Worm (Caenorhabditis elegans): ENCODE measurements around the gene mtm-3.

mtm-3 gene

DNA sequence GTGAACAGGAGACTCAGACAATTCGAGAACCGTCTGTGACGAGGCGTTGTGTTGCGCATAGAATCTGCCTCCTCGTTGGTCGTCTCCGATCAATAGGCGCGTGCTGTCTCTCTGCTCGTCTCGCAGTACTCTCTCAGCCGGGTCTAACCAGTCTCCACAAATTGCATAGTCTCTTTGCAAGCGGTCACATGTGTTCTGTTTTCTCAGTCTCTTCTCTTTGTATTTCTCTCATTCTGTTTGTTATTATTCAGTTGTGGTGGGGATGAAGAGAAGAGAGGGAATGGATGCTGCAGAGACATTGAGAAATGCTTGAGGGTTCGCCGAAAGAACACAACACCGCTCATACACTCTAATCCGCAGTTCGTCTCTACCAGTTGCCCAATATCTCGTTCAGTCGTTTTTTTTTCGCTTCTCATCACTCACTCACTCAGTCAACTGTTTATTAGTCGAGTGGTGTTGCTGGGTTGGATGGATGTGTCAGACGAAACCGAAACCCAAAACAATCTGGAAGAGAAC is 1.2 kb upstream of the mtm-3 start (continued):
- peak; percentile 30 for TF ChIP-seq ama-1 (optimal IDR thresholded peaks at IDR 0.05)
- TF ChIP-seq Y22D7AL.16 (tag; optimal IDR thresholded peaks at IDR 0.05): no peak
- TF ChIP-seq hlh-8 (tag; optimal IDR thresholded peaks at IDR 0.05): peak; percentile 37
- TF ChIP-seq ceh-9 (tag; optimal IDR thresholded peaks at IDR 0.05): no peak
- no peak for TF ChIP-seq hlh-13 (GFP tag; optimal IDR thresholded peaks at IDR 0.05)
- TF ChIP-seq zip-5 (tag; optimal IDR thresholded peaks at IDR 0.05): no peak
- TF ChIP-seq ceh-31 (tag; optimal IDR thresholded peaks at IDR 0.05): peak; percentile 92
- peak; percentile 93 for TF ChIP-seq ceh-34 (tag; optimal IDR thresholded peaks at IDR 0.05)
- peak; percentile 43 for TF ChIP-seq pat-9 (tag; optimal IDR thresholded peaks at IDR 0.05)
- no peak for TF ChIP-seq ceh-24 (tag; optimal IDR thresholded peaks at IDR 0.05)
- TF ChIP-seq ceh-45 (GFP tag; IDR thresholded peaks at IDR 0.05): no peak
- TF ChIP-seq npax-4 (tag; optimal IDR thresholded peaks at IDR 0.05): no peak
- TF ChIP-seq ets-4 (tag; optimal IDR thresholded peaks at IDR 0.05): peak; percentile 78
- no peak for TF ChIP-seq pag-3 (tag; optimal IDR thresholded peaks at IDR 0.05; ENCODE audit: borderline replicate concordance)
- no peak for TF ChIP-seq hlh-15 (tag; optimal IDR thresholded peaks at IDR 0.05)
- TF ChIP-seq nhr-232 (tag; optimal IDR thresholded peaks at IDR 0.05): no peak
- peak; percentile 91 for TF ChIP-seq dve-1 (tag; optimal IDR thresholded peaks at IDR 0.05)
- peak; percentile 13 for TF ChIP-seq pqm-1 (tag; optimal IDR thresholded peaks at IDR 0.05)
- peak; percentile 20 for TF ChIP-seq tbx-7 (tag; optimal IDR thresholded peaks at IDR 0.05)
- TF ChIP-seq elt-4 (tag; optimal IDR thresholded peaks at IDR 0.05): no peak
- no peak for TF ChIP-seq T23F11.4 (GFP tag; optimal IDR thresholded peaks at IDR 0.05)
- peak; percentile 51 for TF ChIP-seq syd-9 (tag; optimal IDR thresholded peaks at IDR 0.05)
- TF ChIP-seq unc-55 (GFP tag; optimal IDR thresholded peaks at IDR 0.05): peak; percentile 99
- peak; percentile 31 for TF ChIP-seq ceh-14 (tag; optimal IDR thresholded peaks at IDR 0.05)
- TF ChIP-seq ref-2 (tag; optimal IDR thresholded peaks at IDR 0.05): peak; percentile 91
- peak; percentile 100 for TF ChIP-seq hlh-30 (tag; optimal IDR thresholded peaks at IDR 0.05; ENCODE audit: insufficient read depth)
- no peak for TF ChIP-seq gmeb-2 (tag; optimal IDR thresholded peaks at IDR 0.05)
- TF ChIP-seq fax-1 (tag; optimal IDR thresholded peaks at IDR 0.05): peak; percentile 18
- no peak for TF ChIP-seq madf-2 (tag; optimal IDR thresholded peaks at IDR 0.05)
- peak; percentile 79 for TF ChIP-seq ceh-2 (tag; optimal IDR thresholded peaks at IDR 0.05)
- TF ChIP-seq sdc-2 (tag; optimal IDR thresholded peaks at IDR 0.05): peak; percentile 53
- peak; percentile 41 for TF ChIP-seq C08G9.2 (tag; optimal IDR thresholded peaks at IDR 0.05)
- TF ChIP-seq rnt-1 (tag; optimal IDR thresholded peaks at IDR 0.05): peak; percentile 96
- peak; percentile 81 for TF ChIP-seq dmd-4 (tag; optimal IDR thresholded peaks at IDR 0.05; ENCODE audit: borderline replicate concordance)
- no peak for TF ChIP-seq nhr-11 (tag; optimal IDR thresholded peaks at IDR 0.05)
- TF ChIP-seq ceh-22 (tag; optimal IDR thresholded peaks at IDR 0.05): no peak
- no peak for TF ChIP-seq hlh-6 (tag; optimal IDR thresholded peaks at IDR 0.05)
- peak; percentile 76 for TF ChIP-seq ceh-48 (tag; optimal IDR thresholded peaks at IDR 0.05)
- TF ChIP-seq pros-1 (tag; optimal IDR thresholded peaks at IDR 0.05): peak; percentile 95

DNA sequence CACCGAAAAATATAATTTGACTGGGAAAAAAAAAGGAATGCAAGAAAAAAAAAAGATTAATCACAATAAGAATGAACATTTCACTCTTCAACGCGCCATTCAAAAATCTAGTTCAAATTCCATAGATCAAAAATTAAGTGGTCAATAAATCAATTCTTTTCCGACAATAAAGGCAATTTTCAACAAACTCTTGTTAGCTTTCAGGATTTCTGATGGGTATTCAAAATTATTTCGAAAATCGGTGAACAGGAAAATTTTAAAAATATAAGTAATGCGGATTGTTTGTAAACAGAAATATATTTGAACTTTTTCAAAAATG is 626 bp upstream of the mtm-3 start:
- TF ChIP-seq dve-1 (tag; optimal IDR thresholded peaks at IDR 0.05) (no peak), madf-2 (tag; optimal IDR thresholded peaks at IDR 0.05) (no peak), elt-2 (tag; optimal IDR thresholded peaks at IDR 0.05) (no peak), unc-86 (tag; optimal IDR thresholded peaks at IDR 0.05) (no peak), fkh-6 (tag; optimal IDR thresholded peaks at IDR 0.05) (no peak), unc-55 (GFP tag; optimal IDR thresholded peaks at IDR 0.05) (no peak), fax-1 (tag; optimal IDR thresholded peaks at IDR 0.05) (no peak)

DNA sequence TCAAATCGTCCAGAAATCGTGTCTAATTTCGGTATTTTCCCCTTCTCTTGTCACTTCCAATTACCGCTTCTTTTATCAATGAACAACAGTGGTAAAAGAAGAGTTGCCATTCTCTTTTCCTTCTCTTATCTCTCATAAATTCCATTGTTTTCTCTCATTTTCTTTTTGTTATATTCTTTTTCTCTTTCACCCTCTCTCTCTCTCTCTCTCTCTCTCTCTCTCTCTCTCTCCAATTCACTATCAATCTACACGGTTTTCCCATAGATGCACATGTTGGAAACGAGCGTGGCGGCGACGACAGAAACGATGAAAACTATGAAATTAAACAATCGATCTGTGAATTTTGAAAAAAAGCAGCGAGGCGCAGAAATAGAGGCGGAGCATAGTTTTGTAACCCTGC is 1.1 kb downstream of the mtm-3 start:
- TF ChIP-seq hlh-8 (tag; optimal IDR thresholded peaks at IDR 0.05): no peak
- TF ChIP-seq nfya-1 (tag; optimal IDR thresholded peaks at IDR 0.05): peak; percentile 23
- TF ChIP-seq elt-2 (tag; optimal IDR thresholded peaks at IDR 0.05): peak; percentile 28

Measured in whole organism, late embryonic.